Fruit fly (Drosophila melanogaster): ENCODE results near the gene Vps16A.

The Vps16A gene

DNA sequence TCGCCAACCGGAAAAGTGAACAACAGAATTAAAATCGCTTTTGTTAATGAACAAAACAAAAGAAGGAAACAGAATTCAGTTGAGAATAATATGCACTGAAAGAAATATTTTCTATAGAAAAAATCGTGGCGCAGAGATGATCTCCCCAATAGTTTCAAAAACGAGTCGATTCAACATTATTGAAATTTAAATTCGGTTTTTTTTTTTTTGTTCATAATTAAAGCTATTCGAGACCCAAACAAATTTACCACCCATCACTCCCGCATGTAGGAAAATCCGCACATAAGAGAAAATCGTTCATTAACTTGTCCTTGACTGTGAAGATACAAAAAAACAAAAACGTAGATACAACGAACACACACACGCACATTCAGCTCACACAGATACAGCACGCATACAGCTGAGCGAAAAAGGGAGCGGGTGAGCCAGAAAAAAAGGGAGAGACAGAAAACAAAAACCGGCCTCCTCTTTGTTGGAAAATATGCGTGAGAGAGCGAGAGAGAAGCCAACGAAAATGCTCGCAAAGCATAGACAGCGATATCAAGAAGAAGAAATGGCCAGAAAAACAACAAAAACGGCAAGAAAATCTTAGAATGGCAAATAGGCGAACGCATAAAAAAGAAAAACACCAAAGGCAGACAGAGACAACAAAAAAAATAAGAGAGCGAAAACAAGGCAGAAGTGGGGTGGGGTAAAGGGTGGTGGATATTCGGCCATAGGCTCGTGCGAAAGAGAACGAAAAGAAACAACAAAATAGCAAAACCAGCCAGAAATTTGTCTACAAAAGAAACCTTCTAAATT is 46.6 kb upstream of the Vps16A start (continued):
- no peak for TF ChIP-seq Dad (GFP tag; optimal IDR thresholded peaks at IDR 0.05)
- TF ChIP-seq cad (GFP tag; optimal IDR thresholded peaks at IDR 0.05): no peak
- TF ChIP-seq pnt (GFP tag; optimal IDR thresholded peaks at IDR 0.05): no peak
- TF ChIP-seq HLH3B (GFP tag; IDR thresholded peaks at IDR 0.05): no peak
- TF ChIP-seq vnd (GFP tag; IDR thresholded peaks at IDR 0.05; ENCODE audit: partially characterized antibody): no peak
- TF ChIP-seq Trl (optimal IDR thresholded peaks at IDR 0.05): peak; percentile 73 to 95
- TF ChIP-seq Trl (GFP tag; optimal IDR thresholded peaks at IDR 0.05): peak; percentile 7
- TF ChIP-seq Ravus (GFP tag; IDR thresholded peaks at IDR 0.05): no peak
- TF ChIP-seq Hsf (GFP tag; optimal IDR thresholded peaks at IDR 0.05): peak; percentile 48
- TF ChIP-seq CG10543 (GFP tag; optimal IDR thresholded peaks at IDR 0.05): no peak
- peak; percentile 30 to 96 for TF ChIP-seq bsh (GFP tag; optimal IDR thresholded peaks at IDR 0.05)
- no peak for TF ChIP-seq CG11560 (tag; IDR thresholded peaks at IDR 0.05)
- no peak for TF ChIP-seq CG7745 (tag; optimal IDR thresholded peaks at IDR 0.05)
- no peak for TF ChIP-seq CG34422 (GFP tag; IDR thresholded peaks at IDR 0.05)
- no peak for TF ChIP-seq br (optimal IDR thresholded peaks at IDR 0.05)
- TF ChIP-seq CG2129 (GFP tag; IDR thresholded peaks at IDR 0.05; ENCODE audit: partially characterized antibody): no peak
- peak; percentile 100 for TF ChIP-seq psq (GFP tag; optimal IDR thresholded peaks at IDR 0.05)
- TF ChIP-seq klu (GFP tag; IDR thresholded peaks at IDR 0.05): no peak
- TF ChIP-seq Dip2 (GFP tag; IDR thresholded peaks at IDR 0.05): no peak
- no peak for TF ChIP-seq Jarid2 (GFP tag; optimal IDR thresholded peaks at IDR 0.05)
- TF ChIP-seq CG12391 (tag; optimal IDR thresholded peaks at IDR 0.05): peak; percentile 14
- TF ChIP-seq CG18619 (GFP tag; optimal IDR thresholded peaks at IDR 0.05): no peak
- no peak for TF ChIP-seq corto (GFP tag; optimal IDR thresholded peaks at IDR 0.05)
- TF ChIP-seq CG10366 (GFP tag; IDR thresholded peaks at IDR 0.05): peak; percentile 30; the same call in 1 of the 2 replicates
- TF ChIP-seq CG2678 (tag; optimal IDR thresholded peaks at IDR 0.05): peak; percentile 37
- TF ChIP-seq gt (GFP tag; IDR thresholded peaks at IDR 0.05): no peak
- TF ChIP-seq amos (GFP tag; IDR thresholded peaks at IDR 0.05; ENCODE audit: partially characterized antibody): no peak
- TF ChIP-seq CG18262 (tag; optimal IDR thresholded peaks at IDR 0.05): peak; percentile 4
- TF ChIP-seq CG9932 (GFP tag; IDR thresholded peaks at IDR 0.05): peak; percentile 70
- TF ChIP-seq CG2199 (GFP tag; IDR thresholded peaks at IDR 0.05): no peak
- TF ChIP-seq CG7786 (GFP tag; optimal IDR thresholded peaks at IDR 0.05): peak; percentile 61
- TF ChIP-seq CG11456 (GFP tag; IDR thresholded peaks at IDR 0.05): no peak; the same call in 2 of the 3 replicates
- no peak for TF ChIP-seq zfh1 (GFP tag; IDR thresholded peaks at IDR 0.05)
- no peak for TF ChIP-seq ttk (GFP tag; IDR thresholded peaks at IDR 0.05)
- peak; percentile 54; the same call in 1 of the 2 replicates for TF ChIP-seq CG31224 (GFP tag; IDR thresholded peaks at IDR 0.05)
- peak; percentile 48 for TF ChIP-seq CG8924 (tag; optimal IDR thresholded peaks at IDR 0.05)
- TF ChIP-seq Tbp (GFP tag; optimal IDR thresholded peaks at IDR 0.05): no peak
- TF ChIP-seq CG1603 (tag; optimal IDR thresholded peaks at IDR 0.05): no peak
- peak; percentile 93 for TF ChIP-seq CG17385 (GFP tag; optimal IDR thresholded peaks at IDR 0.05)
- no peak for TF ChIP-seq Fer2 (tag; optimal IDR thresholded peaks at IDR 0.05)
- TF ChIP-seq peb (GFP tag; IDR thresholded peaks at IDR 0.05): no peak
- peak; percentile 58 for TF ChIP-seq CG12744 (GFP tag; optimal IDR thresholded peaks at IDR 0.05)
- no peak for TF ChIP-seq gfzf (GFP tag; optimal IDR thresholded peaks at IDR 0.05)
- TF ChIP-seq Hey (tag; optimal IDR thresholded peaks at IDR 0.05): no peak
- peak; percentile 11 for TF ChIP-seq CG10267 (tag; optimal IDR thresholded peaks at IDR 0.05)
- no peak for TF ChIP-seq emc (GFP tag; optimal IDR thresholded peaks at IDR 0.05)
- peak; percentile 45; the same call in 1 of the 2 replicates for TF ChIP-seq wdn (GFP tag; IDR thresholded peaks at IDR 0.05)
